Worm (Caenorhabditis elegans) whole organism, L1 larva: ENCODE results near the gene F44B9.5.

Experiments used
- C16A3.4 ChIP-seq: fragments of 150-350 bp; optimal IDR thresholded peaks from 2 replicates; lab custom pipeline; 2014; ENCODE audit warnings: missing biosample characterization, missing genetic modification characterization
- C34B4.2 ChIP-seq: sonication (generic microtip); optimal IDR thresholded peaks from 2 replicates; lab custom pipeline; 2017; ENCODE audit warnings: mild to moderate bottlenecking, missing genetic modification characterization, missing compliant biosample characterization
- F16B12.6 ChIP-seq: fragments of 150-350 bp; optimal IDR thresholded peaks from 2 replicates; lab custom pipeline; 2014; ENCODE audit warnings: missing biosample characterization, missing genetic modification characterization
- aha-1 ChIP-seq: fragments of 150-350 bp; optimal IDR thresholded peaks from 2 replicates; lab custom pipeline; 2014; ENCODE audit warnings: missing biosample characterization, missing genetic modification characterization
- alr-1 ChIP-seq: fragments of 200-800 bp; sonication (Bioruptor generic); optimal IDR thresholded peaks from 2 replicates; lab custom pipeline; 2018; ENCODE audit warnings: borderline replicate concordance, mild to moderate bottlenecking, missing genetic modification characterization, missing compliant biosample characterization
- aly-2 ChIP-seq: fragments of 150-350 bp; optimal IDR thresholded peaks from 2 replicates; lab custom pipeline; 2014; ENCODE audit warnings: missing biosample characterization, missing genetic modification characterization
- ceh-8 ChIP-seq: fragments of 200-800 bp; sonication (Bioruptor generic); optimal IDR thresholded peaks from 2 replicates; lab custom pipeline; 2018; ENCODE audit warnings: mild to moderate bottlenecking, missing genetic modification characterization, moderate library complexity, missing compliant biosample characterization
- ceh-82 ChIP-seq, 3 experiments: fragments of 150-350 bp in 1 of 3; sonication (generic microtip) in 2 of 3; optimal IDR thresholded peaks; 2 replicates each; lab custom pipeline; 2014 to 2017; ENCODE audit warnings: missing biosample characterization in 3 of 3, missing genetic modification characterization in 3 of 3
- ces-1 ChIP-seq: fragments of 150-350 bp; optimal IDR thresholded peaks from 2 replicates; lab custom pipeline; 2014; ENCODE audit warnings: missing biosample characterization, missing genetic modification reagents, missing genetic modification characterization
- dpl-1 ChIP-seq, 3 experiments: fragments of 150-350 bp in 2 of 3; sonication (generic microtip) in 1 of 3; optimal IDR thresholded peaks; 2 replicates each; lab custom pipeline; 2014 to 2017; ENCODE audit warnings: missing biosample characterization in 3 of 3, missing genetic modification characterization in 3 of 3, missing genetic modification reagents in 3 of 3
- efl-1 ChIP-seq, 4 experiments: fragments of 150-350 bp; optimal IDR thresholded peaks in 3 of 4; peaks in 1 of 4; 1 replicate in 1 of 4; 2 replicates in 3 of 4; lab custom pipeline; 2014; ENCODE audit warnings: missing biosample characterization in 2 of 4, missing genetic modification characterization in 2 of 4, missing genetic modification reagents in 2 of 4
- egl-27 ChIP-seq, 2 experiments: fragments of 150-350 bp in 1 of 2; sonication (generic microtip); optimal IDR thresholded peaks; 3 replicates each; lab custom pipeline; 2017 to 2018; ENCODE audit warnings: missing biosample characterization in 2 of 2, missing genetic modification characterization in 2 of 2, missing genetic modification reagents in 2 of 2
- fkh-4 ChIP-seq: sonication (generic microtip); optimal IDR thresholded peaks from 2 replicates; lab custom pipeline; 2016; ENCODE audit warnings: missing compliant biosample characterization, missing genetic modification characterization, borderline replicate concordance
- hlh-4 ChIP-seq: sonication (generic microtip); optimal IDR thresholded peaks from 2 replicates; lab custom pipeline; 2016; ENCODE audit warnings: mild to moderate bottlenecking, missing genetic modification characterization, missing compliant biosample characterization
- isw-1 ChIP-seq: fragments of 200-800 bp; sonication (Bioruptor generic); IDR thresholded peaks from 2 replicates; pipeline ENCODE4 v1.3.6; 2022; ENCODE audit warnings: missing genetic modification characterization, missing compliant biosample characterization
- jun-1 ChIP-seq: fragments of 150-350 bp; optimal IDR thresholded peaks from 2 replicates; lab custom pipeline; 2014; ENCODE audit warnings: missing biosample characterization, missing genetic modification reagents, missing genetic modification characterization
- lin-15B ChIP-seq: fragments of 150-350 bp; sonication (generic microtip); optimal IDR thresholded peaks from 3 replicates; lab custom pipeline; 2014; ENCODE audit warnings: missing biosample characterization, missing genetic modification characterization
- lin-35 ChIP-seq, 2 experiments: fragments of 150-350 bp; optimal IDR thresholded peaks; 2 replicates each; lab custom pipeline; 2014; ENCODE audit warnings: missing biosample characterization in 2 of 2, missing genetic modification characterization in 2 of 2, missing genetic modification reagents in 2 of 2
- lsy-2 ChIP-seq, 2 experiments: fragments of 150-350 bp; optimal IDR thresholded peaks; 2 replicates each; lab custom pipeline; 2014; ENCODE audit warnings: missing biosample characterization in 2 of 2, missing genetic modification characterization in 2 of 2
- mdl-1 ChIP-seq, 2 experiments: fragments of 150-350 bp; optimal IDR thresholded peaks; 2 replicates each; lab custom pipeline; 2014 to 2017; ENCODE audit warnings: missing biosample characterization in 2 of 2, missing genetic modification characterization in 2 of 2, inconsistent platforms in 1 of 2
- nhr-12 ChIP-seq: sonication (generic microtip); optimal IDR thresholded peaks from 2 replicates; lab custom pipeline; 2017; ENCODE audit warnings: missing biosample characterization, missing genetic modification characterization
- nhr-237 ChIP-seq: fragments of 150-350 bp; optimal IDR thresholded peaks from 2 replicates; lab custom pipeline; 2014; ENCODE audit warnings: missing biosample characterization, missing genetic modification characterization
- nhr-85 ChIP-seq: sonication (generic microtip); peaks from one replicate; lab custom pipeline; 2016; ENCODE audit warnings: missing genetic modification characterization, inconsistent platforms, missing compliant biosample characterization
- pax-3 ChIP-seq: fragments of 200-800 bp; sonication (Bioruptor generic); optimal IDR thresholded peaks from 2 replicates; lab custom pipeline; 2018; ENCODE audit warnings: mild to moderate bottlenecking, missing genetic modification characterization, moderate library complexity, missing compliant biosample characterization
- pqm-1 ChIP-seq: sonication (generic microtip); optimal IDR thresholded peaks from 3 replicates; lab custom pipeline; 2017; ENCODE audit warnings: missing biosample characterization, missing genetic modification characterization
- rnt-1 ChIP-seq: sonication (generic microtip); optimal IDR thresholded peaks from 2 replicates; lab custom pipeline; 2016; ENCODE audit warnings: mild to moderate bottlenecking, missing genetic modification characterization, moderate library complexity, missing compliant biosample characterization
- skn-1 ChIP-seq: fragments of 150-350 bp; optimal IDR thresholded peaks from 2 replicates; lab custom pipeline; 2014; ENCODE audit warnings: missing biosample characterization, missing genetic modification characterization
- snpc-4 ChIP-seq: fragments of 150-350 bp; optimal IDR thresholded peaks from 2 replicates; lab custom pipeline; 2014; ENCODE audit warnings: missing biosample characterization, missing genetic modification characterization
- sox-4 ChIP-seq: sonication (generic microtip); optimal IDR thresholded peaks from 2 replicates; lab custom pipeline; 2016; ENCODE audit warnings: missing genetic modification characterization, missing compliant biosample characterization
- sptf-1 ChIP-seq: fragments of 150-350 bp; optimal IDR thresholded peaks from 2 replicates; lab custom pipeline; 2014; ENCODE audit warnings: missing biosample characterization, missing genetic modification characterization
- sup-37 ChIP-seq: fragments of 200-800 bp; sonication (Bioruptor generic); optimal IDR thresholded peaks from 2 replicates; lab custom pipeline; 2018; ENCODE audit warnings: mild to moderate bottlenecking, missing genetic modification characterization, missing compliant biosample characterization
- unc-130 ChIP-seq: fragments of 150-350 bp; optimal IDR thresholded peaks from 2 replicates; lab custom pipeline; 2017; ENCODE audit warnings: missing biosample characterization, missing genetic modification characterization, inconsistent platforms
- unc-62 ChIP-seq: fragments of 150-350 bp; optimal IDR thresholded peaks from 2 replicates; lab custom pipeline; 2014; ENCODE audit warnings: missing biosample characterization, missing genetic modification reagents, missing genetic modification characterization
- unc-98 ChIP-seq: fragments of 200-800 bp; sonication (Bioruptor generic); IDR thresholded peaks from 2 replicates; pipeline ENCODE4 v1.3.6; 2022; ENCODE audit warnings: missing genetic modification characterization, missing compliant biosample characterization
- vab-15 ChIP-seq: sonication (generic microtip); optimal IDR thresholded peaks from 2 replicates; lab custom pipeline; 2017; ENCODE audit warnings: missing genotype, mild to moderate bottlenecking, missing genetic modification characterization, missing compliant biosample characterization
- xbp-1 ChIP-seq: sonication (generic microtip); optimal IDR thresholded peaks from 2 replicates; lab custom pipeline; 2016; ENCODE audit warnings: missing genetic modification characterization, missing compliant biosample characterization
- zip-4 ChIP-seq: fragments of 200-800 bp; sonication (Bioruptor generic); optimal IDR thresholded peaks from 2 replicates; lab custom pipeline; 2018; ENCODE audit warnings: mild to moderate bottlenecking, missing genetic modification characterization, moderate library complexity, missing compliant biosample characterization
- ztf-4 ChIP-seq: fragments of 150-350 bp; optimal IDR thresholded peaks from 2 replicates; lab custom pipeline; 2014; ENCODE audit warnings: missing biosample characterization, missing genetic modification characterization

F44B9.5 gene

ce11 chrIII:8017053-8017452 lies 715 bp upstream of the F44B9.5 start:
- no peak for TF ChIP-seq hlh-4 (tag; lab: Kevin White, UChicago)

- TF ChIP-seq vab-15 (tag; lab: Kevin White, UChicago) (no peak), sox-4 (tag; lab: Kevin White, UChicago) (no peak), unc-98 (GFP tag; lab: Robert Waterston, UW) (no peak), efl-1 (optimal IDR thresholded peaks at IDR 0.05; lab: Kevin White, UChicago) (no peak), efl-1 (GFP tag; optimal IDR thresholded peaks at IDR 0.05 in 1 of 2; lab: Kevin White, UChicago) (no peak), egl-27 (tag; optimal IDR thresholded peaks at IDR 0.05; lab: Kevin White, UChicago) (no peak), alr-1 (tag; lab: Kevin White, UChicago) (no peak), aly-2 (tag; lab: Kevin White, UChicago) (no peak), aha-1 (no peak)
These were observed 2.8 kb downstream of the F44B9.5 start for ce11 chrIII:8013582-8013981.

ce11 chrIII:8010260-8010822 lies 6.0 kb downstream of the F44B9.5 start, which contains the start of gene cit-1.2:
Gene cit-1.2, plus strand, starts transcription at chrIII:8010772.
- TF ChIP-seq xbp-1 (tag; lab: Kevin White, UChicago) (no peak), skn-1 (tag; lab: Kevin White, UChicago) (peak; percentile 7)

- TF ChIP-seq isw-1 (GFP tag; lab: Robert Waterston, UW) (no peak), ceh-82 (tag; optimal IDR thresholded peaks at IDR 0.05; lab: Kevin White, UChicago) (peak in 2 of 3 experiments; percentile 7 to 18), lin-15B (peak; percentile 38), dpl-1 (GFP tag; optimal IDR thresholded peaks at IDR 0.05; lab: Kevin White, UChicago) (peak in 2 of 3 experiments; percentile 33 to 49), efl-1 (optimal IDR thresholded peaks at IDR 0.05; lab: Kevin White, UChicago) (peak; percentile 37 to 52), efl-1 (GFP tag; optimal IDR thresholded peaks at IDR 0.05 in 1 of 2; lab: Kevin White, UChicago) (peak in 1 of 2 experiments; percentile 44), lsy-2 (tag; optimal IDR thresholded peaks at IDR 0.05; lab: Kevin White, UChicago) (peak; percentile 38 to 66), C16A3.4 (tag; lab: Kevin White, UChicago) (peak; percentile 37), unc-130 (tag; lab: Kevin White, UChicago) (no peak), ces-1 (GFP tag; lab: Kevin White, UChicago) (no peak), ztf-4 (tag; lab: Kevin White, UChicago) (no peak), nhr-85 (tag; lab: Kevin White, UChicago) (peak; percentile 32), sox-4 (tag; lab: Kevin White, UChicago) (no peak), skn-1 (tag; lab: Kevin White, UChicago) (peak; percentile 32), lin-35 (GFP tag; optimal IDR thresholded peaks at IDR 0.05; lab: Kevin White, UChicago) (peak; percentile 32 to 37)
These were observed 6.6 kb downstream of the F44B9.5 start, which contains the start of gene cit-1.1 for ce11 chrIII:8009769-8010168. Gene cit-1.1, minus strand, starts transcription at chrIII:8009821.

ce11 chrIII:8004091-8004490 lies 12.2 kb downstream of the F44B9.5 start, which contains the start of gene C06G4.6:
Gene C06G4.6, plus strand, starts transcription at chrIII:8004391.
- TF ChIP-seq sptf-1 (tag; lab: Kevin White, UChicago) (no peak), zip-4 (GFP tag; lab: Kevin White, UChicago) (no peak), C34B4.2 (no peak), jun-1 (tag; lab: Kevin White, UChicago) (no peak), unc-62 (GFP tag; lab: Kevin White, UChicago) (no peak), pax-3 (tag; lab: Kevin White, UChicago) (no peak), mdl-1 (tag; optimal IDR thresholded peaks at IDR 0.05; lab: Kevin White, UChicago) (no peak), ceh-8 (GFP tag; lab: Kevin White, UChicago) (no peak), aly-2 (tag; lab: Kevin White, UChicago) (no peak), unc-98 (GFP tag; lab: Robert Waterston, UW) (no peak), pqm-1 (no peak), C16A3.4 (tag; lab: Kevin White, UChicago) (no peak), nhr-237 (tag; lab: Kevin White, UChicago) (no peak), fkh-4 (tag; lab: Kevin White, UChicago) (no peak), sup-37 (no peak), snpc-4 (no peak), rnt-1 (no peak), nhr-12 (tag; lab: Kevin White, UChicago) (no peak), F16B12.6 (tag; lab: Kevin White, UChicago) (no peak)
- TF ChIP-seq, all 84 proteins: peak for 0
